Fruit fly (Drosophila melanogaster) whole organism, embryonic: ENCODE results near the gene CG33947.

ENCODE experiments used
- Asciz ChIP-seq: fragments of 200-800 bp; sonication (Bioruptor generic); optimal IDR thresholded peaks from 2 replicates; lab custom pipeline; 2017; ENCODE audit warnings: missing biosample characterization, mild to moderate bottlenecking, missing genetic modification characterization, missing genetic modification reagents
- BEAF-32 ChIP-seq: fragments of 200-800 bp; sonication (Bioruptor generic); optimal IDR thresholded peaks from 3 replicates; lab custom pipeline; 2017; ENCODE audit warnings: missing biosample characterization, missing genetic modification characterization, mild to moderate bottlenecking, moderate library complexity, missing genetic modification reagents
- Bdp1 ChIP-seq: fragments of 200-800 bp; sonication (Bioruptor generic); optimal IDR thresholded peaks from 3 replicates; lab custom pipeline; 2016; ENCODE audit warnings: missing biosample characterization, missing genetic modification characterization
- Bteb2 ChIP-seq: fragments of 200-800 bp; sonication (Bioruptor generic); optimal IDR thresholded peaks from 2 replicates; lab custom pipeline; 2016; ENCODE audit warnings: missing biosample characterization, missing genetic modification characterization
- CG10267 ChIP-seq: fragments of 200-800 bp; sonication (Bioruptor generic); optimal IDR thresholded peaks from 2 replicates; lab custom pipeline; 2018; ENCODE audit warnings: missing biosample characterization, mild to moderate bottlenecking, missing genetic modification characterization, moderate library complexity
- CG10321 ChIP-seq: fragments of 200-800 bp; sonication (Bioruptor generic); IDR thresholded peaks from 2 replicates; pipeline ENCODE4 v1.3.6; 2022; ENCODE audit warnings: missing biosample characterization, missing genetic modification characterization
- CG10431 ChIP-seq: fragments of 200-800 bp; sonication (Bioruptor generic); optimal IDR thresholded peaks from 3 replicates; lab custom pipeline; 2018; ENCODE audit warnings: missing biosample characterization, mild to moderate bottlenecking, missing genetic modification characterization
- CG10979 ChIP-seq: fragments of 200-800 bp; sonication (Bioruptor generic); optimal IDR thresholded peaks from 2 replicates; lab custom pipeline; 2018; ENCODE audit warnings: missing biosample characterization, mild to moderate bottlenecking, missing genetic modification characterization, moderate library complexity
- CG11093 ChIP-seq: fragments of 200-800 bp; sonication (Bioruptor generic); IDR thresholded peaks from 3 replicates; pipeline ENCODE4 v1.3.6; 2022; ENCODE audit warnings: missing biosample characterization, missing genetic modification characterization
- CG15696 ChIP-seq: fragments of 200-800 bp; sonication (Bioruptor generic); optimal IDR thresholded peaks from 2 replicates; lab custom pipeline; 2019; ENCODE audit warnings: missing biosample characterization, mild to moderate bottlenecking, missing genetic modification characterization, moderate library complexity
- CG17359 ChIP-seq: fragments of 200-800 bp; sonication (Bioruptor generic); optimal IDR thresholded peaks from 3 replicates; lab custom pipeline; 2018; ENCODE audit warnings: missing biosample characterization, mild to moderate bottlenecking, missing genetic modification characterization, moderate library complexity
- CG17361 ChIP-seq: fragments of 200-800 bp; sonication (Bioruptor generic); IDR thresholded peaks from 3 replicates; pipeline ENCODE4 v1.3.6; 2022; ENCODE audit warnings: missing biosample characterization, missing genetic modification characterization
- CG17568 ChIP-seq: fragments of 200-800 bp; sonication (Bioruptor generic); optimal IDR thresholded peaks from 2 replicates; lab custom pipeline; 2018; ENCODE audit warnings: missing biosample characterization, mild to moderate bottlenecking, missing genetic modification characterization, moderate library complexity
- CG1792 ChIP-seq: fragments of 200-800 bp; sonication (Bioruptor generic); optimal IDR thresholded peaks from 2 replicates; lab custom pipeline; 2016; ENCODE audit warnings: missing biosample characterization, missing genetic modification characterization
- CG18262 ChIP-seq: fragments of 200-800 bp; optimal IDR thresholded peaks from 3 replicates; lab custom pipeline; 2019; ENCODE audit warnings: missing biosample characterization, mild to moderate bottlenecking, missing genetic modification characterization, moderate library complexity
- CG2875 ChIP-seq: fragments of 200-800 bp; sonication (Bioruptor generic); optimal IDR thresholded peaks from 2 replicates; lab custom pipeline; 2017; ENCODE audit warnings: missing biosample characterization, mild to moderate bottlenecking, missing genetic modification characterization, missing genetic modification reagents
- CG33213 ChIP-seq: fragments of 200-800 bp; sonication (Bioruptor generic); optimal IDR thresholded peaks from 3 replicates; lab custom pipeline; 2016; ENCODE audit warnings: missing biosample characterization, missing genetic modification characterization
- CG3407 ChIP-seq: fragments of 200-800 bp; sonication (Bioruptor generic); optimal IDR thresholded peaks from 2 replicates; lab custom pipeline; 2018; ENCODE audit warnings: missing biosample characterization, mild to moderate bottlenecking, missing genetic modification characterization
- CG43689 ChIP-seq: fragments of 200-800 bp; sonication (Bioruptor generic); IDR thresholded peaks from 2 replicates; pipeline ENCODE4 v1.3.6; 2022; ENCODE audit warnings: missing biosample characterization, missing genetic modification characterization
- CG4854 ChIP-seq: fragments of 200-800 bp; sonication (Bioruptor generic); optimal IDR thresholded peaks from 2 replicates; lab custom pipeline; 2016; ENCODE audit warnings: missing biosample characterization, missing genetic modification characterization, inconsistent platforms
- CG6272 ChIP-seq: fragments of 200-800 bp; sonication (Bioruptor generic); IDR thresholded peaks from 2 replicates; pipeline ENCODE4 v1.3.6; 2022; ENCODE audit warnings: missing biosample characterization, missing genetic modification characterization
- CG6654 ChIP-seq: fragments of 200-800 bp; sonication (Bioruptor generic); optimal IDR thresholded peaks from 2 replicates; lab custom pipeline; 2017; ENCODE audit warnings: missing biosample characterization, mild to moderate bottlenecking, missing genetic modification characterization
- CG6683 ChIP-seq: fragments of 200-800 bp; sonication (Bioruptor generic); optimal IDR thresholded peaks from 2 replicates; lab custom pipeline; 2017; ENCODE audit warnings: missing biosample characterization, mild to moderate bottlenecking, missing genetic modification characterization, missing genetic modification reagents
- CG6813 ChIP-seq: fragments of 200-800 bp; sonication (Bioruptor generic); optimal IDR thresholded peaks from 2 replicates; lab custom pipeline; 2017; ENCODE audit warnings: missing biosample characterization, missing genetic modification characterization, mild to moderate bottlenecking, moderate library complexity, missing genetic modification reagents
- CG7372 ChIP-seq: fragments of 200-800 bp; sonication (Bioruptor generic); IDR thresholded peaks from 2 replicates; pipeline ENCODE4 v1.3.6; 2022; ENCODE audit warnings: missing biosample characterization, missing genetic modification characterization
- CG7745 ChIP-seq: fragments of 200-800 bp; sonication (Bioruptor generic); optimal IDR thresholded peaks from 2 replicates; lab custom pipeline; 2018; ENCODE audit warnings: missing biosample characterization, mild to moderate bottlenecking, missing genetic modification characterization, moderate library complexity
- CG8281 ChIP-seq: fragments of 200-800 bp; sonication (Bioruptor generic); optimal IDR thresholded peaks from 2 replicates; lab custom pipeline; 2018; ENCODE audit warnings: missing biosample characterization, mild to moderate bottlenecking, missing genetic modification characterization, moderate library complexity
- CkIIα-i1 ChIP-seq: fragments of 200-800 bp; sonication (Bioruptor generic); IDR thresholded peaks from 2 replicates; pipeline ENCODE4 v1.3.6; 2022; ENCODE audit warnings: missing biosample characterization, missing genetic modification characterization
- D19A ChIP-seq: fragments of 200-800 bp; optimal IDR thresholded peaks from 3 replicates; lab custom pipeline; 2019; ENCODE audit warnings: missing biosample characterization, mild to moderate bottlenecking, missing genetic modification characterization, moderate library complexity
- Ets97D ChIP-seq: fragments of 200-800 bp; sonication (Bioruptor generic); optimal IDR thresholded peaks from 3 replicates; lab custom pipeline; 2016; ENCODE audit warnings: missing biosample characterization, missing genetic modification characterization
- HHEX ChIP-seq: fragments of 200-800 bp; sonication (Bioruptor generic); optimal IDR thresholded peaks from 3 replicates; lab custom pipeline; 2017; ENCODE audit warnings: missing biosample characterization, mild to moderate bottlenecking, missing genetic modification characterization, missing genetic modification reagents
- Hand ChIP-seq: fragments of 200-800 bp; sonication (Bioruptor generic); optimal IDR thresholded peaks from 2 replicates; lab custom pipeline; 2017; ENCODE audit warnings: mild to moderate bottlenecking, missing biosample characterization, missing genetic modification reagents, missing genetic modification characterization
- HmgD ChIP-seq: fragments of 200-800 bp; sonication (Bioruptor generic); optimal IDR thresholded peaks from 3 replicates; lab custom pipeline; 2016; ENCODE audit warnings: missing biosample characterization, missing genetic modification characterization
- Max ChIP-seq: fragments of 200-800 bp; sonication (Bioruptor generic); optimal IDR thresholded peaks from 2 replicates; lab custom pipeline; 2016; ENCODE audit warnings: missing biosample characterization, mild to moderate bottlenecking, missing genetic modification characterization
- NFAT ChIP-seq: fragments of 200-800 bp; sonication (Bioruptor generic); IDR thresholded peaks from 2 replicates; pipeline ENCODE4 v1.3.6; 2022; ENCODE audit warnings: missing biosample characterization, missing genetic modification characterization
- Trl ChIP-seq, 3 experiments: fragments of >200 bp in 2 of 3; fragments of 200-800 bp in 1 of 3; sonication (Bioruptor generic) in 1 of 3; optimal IDR thresholded peaks; 2 replicates in 1 of 3; 3 replicates in 2 of 3; lab custom pipeline; 2016 to 2017; ENCODE audit warnings: missing biosample characterization in 1 of 3, missing genetic modification characterization in 1 of 3
- br ChIP-seq: fragments of >200 bp; optimal IDR thresholded peaks from 2 replicates; lab custom pipeline; 2017
- crol ChIP-seq: fragments of 200-800 bp; sonication (Bioruptor generic); IDR thresholded peaks from 2 replicates; pipeline ENCODE4 v1.3.6; 2022; ENCODE audit warnings: missing biosample characterization, missing genetic modification characterization
- cwo ChIP-seq: fragments of 200-800 bp; sonication (Bioruptor generic); optimal IDR thresholded peaks from 3 replicates; lab custom pipeline; 2017; ENCODE audit warnings: missing biosample characterization, missing genetic modification characterization, mild to moderate bottlenecking, moderate library complexity, missing genetic modification reagents
- dati ChIP-seq: fragments of 200-800 bp; sonication (Bioruptor generic); IDR thresholded peaks from 2 replicates; pipeline ENCODE4 v1.3.6; 2022; ENCODE audit warnings: missing biosample characterization, missing genetic modification characterization
- fd96Cb ChIP-seq: fragments of 200-800 bp; sonication (Bioruptor generic); optimal IDR thresholded peaks from 2 replicates; lab custom pipeline; 2018; ENCODE audit warnings: missing biosample characterization, mild to moderate bottlenecking, missing genetic modification characterization, moderate library complexity
- org-1 ChIP-seq: fragments of 200-800 bp; sonication (Bioruptor generic); optimal IDR thresholded peaks from 2 replicates; lab custom pipeline; 2017; ENCODE audit warnings: missing biosample characterization, missing genetic modification characterization
- prd ChIP-seq, 3 experiments: fragments of >200 bp in 2 of 3; fragments of 200-800 bp in 1 of 3; sonication (Bioruptor generic) in 1 of 3; optimal IDR thresholded peaks in 2 of 3; IDR thresholded peaks in 1 of 3; 2 replicates in 2 of 3; 3 replicates in 1 of 3; pipeline versions ENCODE4 v1.3.6 to Lab custom; 2017 to 2022; ENCODE audit warnings: missing biosample characterization in 1 of 3, missing genetic modification characterization in 1 of 3
- row ChIP-seq: fragments of 200-800 bp; sonication (Bioruptor generic); IDR thresholded peaks from 3 replicates; pipeline ENCODE4 v1.3.6; 2022; ENCODE audit warnings: missing biosample characterization, missing genetic modification characterization
- seq ChIP-seq: fragments of 200-800 bp; sonication (Bioruptor generic); IDR thresholded peaks from 2 replicates; pipeline ENCODE4 v1.3.6; 2022; ENCODE audit warnings: missing biosample characterization, missing genetic modification characterization
- stc ChIP-seq: fragments of 200-800 bp; sonication (Bioruptor generic); IDR thresholded peaks from 2 replicates; pipeline ENCODE4 v1.3.6; 2022; ENCODE audit warnings: missing biosample characterization, missing genetic modification characterization
- tap ChIP-seq: fragments of 200-800 bp; optimal IDR thresholded peaks from 3 replicates; lab custom pipeline; 2019; ENCODE audit warnings: missing biosample characterization, mild to moderate bottlenecking, missing genetic modification characterization, moderate library complexity
- tin ChIP-seq: fragments of 200-800 bp; sonication (Bioruptor generic); optimal IDR thresholded peaks from 3 replicates; lab custom pipeline; 2016; ENCODE audit warnings: missing biosample characterization, missing genetic modification characterization
- tll ChIP-seq, 2 experiments: fragments of 200-800 bp in 1 of 2; fragments of >200 bp in 1 of 2; sonication (Bioruptor generic) in 1 of 2; optimal IDR thresholded peaks; 2 replicates each; lab custom pipeline; 2017 to 2019; ENCODE audit warnings: missing biosample characterization in 2 of 2, missing genetic modification characterization in 2 of 2, mild to moderate bottlenecking in 1 of 2, moderate library complexity in 1 of 2
- tna ChIP-seq: fragments of 200-800 bp; sonication (Bioruptor generic); IDR thresholded peaks from 2 replicates; pipeline ENCODE4 v1.3.6; 2022; ENCODE audit warnings: missing biosample characterization, missing genetic modification characterization; ENCODE audit not compliant: partially characterized antibody

Gene CG33947

DNA sequence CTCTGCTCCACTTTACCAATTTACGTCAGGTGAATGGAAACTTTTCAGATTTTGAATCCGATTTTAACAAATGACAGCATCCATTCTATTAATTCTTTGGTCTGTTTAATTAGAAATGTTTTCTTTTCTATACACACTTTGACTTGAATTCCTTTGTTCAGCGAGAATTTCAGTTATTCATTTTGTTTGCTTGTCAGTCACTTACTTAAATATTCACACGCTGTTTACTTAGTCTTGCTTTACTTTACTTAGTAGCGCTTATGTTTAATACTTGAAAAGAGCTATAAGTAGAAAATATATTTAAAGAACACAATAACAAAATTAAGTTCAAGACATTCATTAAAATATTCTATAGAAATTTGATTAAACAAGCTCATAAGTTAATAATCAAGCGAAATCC, 11.1 kb downstream of the CG33947 start, which contains the start of gene CG32073 (continued):
- TF ChIP-seq CG10431 (GFP tag; lab: Kevin White, UChicago) (no peak), CG10267 (tag; lab: Kevin White, UChicago) (peak; percentile 25), CG2875 (peak; percentile 29), org-1 (GFP tag; lab: Kevin White, UChicago) (peak; percentile 1), stc (GFP tag; lab: Robert Waterston, UW) (no peak), crol (GFP tag; lab: Robert Waterston, UW) (no peak), CkIIα-i1 (GFP tag; lab: Robert Waterston, UW) (no peak), CG15696 (tag; lab: Kevin White, UChicago) (peak; percentile 21), CG17361 (GFP tag; lab: Robert Waterston, UW) (peak; percentile 53; the same call in 2 of the 3 replicates), CG6683 (GFP tag; lab: Kevin White, UChicago) (peak; percentile 40), CG8281 (tag; lab: Kevin White, UChicago) (no peak), tin (GFP tag; lab: Kevin White, UChicago) (no peak), CG6654 (GFP tag; lab: Kevin White, UChicago) (no peak), tna (GFP tag; lab: Robert Waterston, UW) (no peak), cwo (GFP tag; lab: Kevin White, UChicago) (peak; percentile 64), HmgD (no peak), tll (GFP tag; optimal IDR thresholded peaks at IDR 0.05; lab: Kevin White, UChicago) (no peak), Hand (GFP tag; lab: Kevin White, UChicago) (no peak), CG1792 (GFP tag; lab: Kevin White, UChicago) (peak; percentile 52), CG6272 (GFP tag; lab: Robert Waterston, UW) (no peak), fd96Cb (peak; percentile 28), HHEX (GFP tag; lab: Kevin White, UChicago) (peak; percentile 51), Asciz (GFP tag; lab: Kevin White, UChicago) (peak; percentile 23), CG10979 (tag; lab: Kevin White, UChicago) (peak; percentile 33), CG10321 (no peak), Bdp1 (GFP tag; lab: Kevin White, UChicago) (no peak), CG7372 (GFP tag; lab: Robert Waterston, UW) (no peak), D19A (tag; lab: Kevin White, UChicago) (peak; percentile 48), CG3407 (GFP tag; lab: Kevin White, UChicago) (peak; percentile 26), CG33213 (GFP tag; lab: Kevin White, UChicago) (peak; percentile 34), CG6813 (GFP tag; lab: Kevin White, UChicago) (peak; percentile 55), Bteb2 (no peak), CG43689 (no peak), prd (optimal IDR thresholded peaks at IDR 0.05; lab: Kevin White, UChicago) (no peak), prd (GFP tag; IDR thresholded peaks at IDR 0.05; lab: Robert Waterston, UW) (no peak), CG17568 (no peak), Max (GFP tag; lab: Kevin White, UChicago) (peak; percentile 35), CG7745 (no peak), Trl (optimal IDR thresholded peaks at IDR 0.05; lab: Kevin White, UChicago) (no peak), Trl (GFP tag; optimal IDR thresholded peaks at IDR 0.05; lab: Kevin White, UChicago) (peak; percentile 36), BEAF-32 (GFP tag; lab: Kevin White, UChicago) (no peak), CG11093 (GFP tag; lab: Robert Waterston, UW) (no peak), Ets97D (GFP tag; lab: Kevin White, UChicago) (no peak), row (GFP tag; lab: Robert Waterston, UW) (no peak), dati (no peak), tap (tag; lab: Kevin White, UChicago) (peak; percentile 36), CG4854 (GFP tag; lab: Kevin White, UChicago) (peak; percentile 28), br (lab: Kevin White, UChicago) (no peak), seq (GFP tag; lab: Robert Waterston, UW) (no peak), CG17359 (tag; lab: Kevin White, UChicago) (peak; percentile 10), CG18262 (peak; percentile 43), NFAT (GFP tag; lab: Robert Waterston, UW) (no peak)
